Fruit fly (Drosophila melanogaster) whole organism, embryonic: ENCODE results near the gene nonA.

Experiments
- Abd-B ChIP-seq: fragments of 200-800 bp; sonication (Bioruptor generic); optimal IDR thresholded peaks from 2 replicates; lab custom pipeline; 2018; ENCODE audit warnings: missing biosample characterization, mild to moderate bottlenecking, missing genetic modification characterization, moderate library complexity
- CG11085 ChIP-seq: fragments of 200-800 bp; sonication (Bioruptor generic); IDR thresholded peaks from 2 replicates; pipeline ENCODE4 v1.3.6; 2022; ENCODE audit warnings: missing biosample characterization, missing genetic modification characterization
- CG11093 ChIP-seq: fragments of 200-800 bp; sonication (Bioruptor generic); IDR thresholded peaks from 3 replicates; pipeline ENCODE4 v1.3.6; 2022; ENCODE audit warnings: missing biosample characterization, missing genetic modification characterization
- CG12769 ChIP-seq: fragments of 200-800 bp; sonication (Bioruptor generic); optimal IDR thresholded peaks from 2 replicates; lab custom pipeline; 2019; ENCODE audit warnings: missing biosample characterization, mild to moderate bottlenecking, missing genetic modification characterization, moderate library complexity
- CG13894 ChIP-seq: fragments of 200-800 bp; sonication (Bioruptor generic); optimal IDR thresholded peaks from 3 replicates; lab custom pipeline; 2018; ENCODE audit warnings: missing biosample characterization, mild to moderate bottlenecking, missing genetic modification characterization, moderate library complexity
- CG15514 ChIP-seq: fragments of 200-800 bp; sonication (Bioruptor generic); optimal IDR thresholded peaks from 3 replicates; lab custom pipeline; 2017; ENCODE audit warnings: missing biosample characterization, missing genetic modification characterization, mild to moderate bottlenecking, moderate library complexity, missing genetic modification reagents
- CG15601 ChIP-seq: fragments of 200-800 bp; sonication (Bioruptor generic); optimal IDR thresholded peaks from 3 replicates; lab custom pipeline; 2019; ENCODE audit warnings: missing biosample characterization, mild to moderate bottlenecking, missing genetic modification characterization, moderate library complexity
- CG15696 ChIP-seq: fragments of 200-800 bp; sonication (Bioruptor generic); optimal IDR thresholded peaks from 2 replicates; lab custom pipeline; 2019; ENCODE audit warnings: missing biosample characterization, mild to moderate bottlenecking, missing genetic modification characterization, moderate library complexity
- CG17361 ChIP-seq: fragments of 200-800 bp; sonication (Bioruptor generic); IDR thresholded peaks from 3 replicates; pipeline ENCODE4 v1.3.6; 2022; ENCODE audit warnings: missing biosample characterization, missing genetic modification characterization
- CG18476 ChIP-seq: fragments of 200-800 bp; sonication (Bioruptor generic); optimal IDR thresholded peaks from 2 replicates; lab custom pipeline; 2016; ENCODE audit warnings: missing biosample characterization, mild to moderate bottlenecking, missing genetic modification characterization
- CG2199 ChIP-seq: fragments of 200-800 bp; sonication (Bioruptor generic); IDR thresholded peaks from 3 replicates; pipeline ENCODE4 v1.3.6; 2022; ENCODE audit warnings: missing biosample characterization, missing genetic modification characterization
- CG31224 ChIP-seq: fragments of 200-800 bp; sonication (Bioruptor generic); IDR thresholded peaks from 2 replicates; pipeline ENCODE4 v1.3.6; 2022; ENCODE audit warnings: missing biosample characterization, missing genetic modification characterization
- CG34376 ChIP-seq: fragments of 200-800 bp; sonication (Bioruptor generic); optimal IDR thresholded peaks from 2 replicates; lab custom pipeline; 2018; ENCODE audit warnings: missing biosample characterization, mild to moderate bottlenecking, missing genetic modification characterization
- CG34422 ChIP-seq: fragments of 200-800 bp; sonication (Bioruptor generic); IDR thresholded peaks from 3 replicates; pipeline ENCODE4 v1.3.6; 2022; ENCODE audit warnings: missing biosample characterization, missing genetic modification characterization
- CG3995 ChIP-seq: fragments of 200-800 bp; sonication (Bioruptor generic); optimal IDR thresholded peaks from 3 replicates; lab custom pipeline; 2016; ENCODE audit warnings: missing biosample characterization, missing genetic modification characterization
- CG7987 ChIP-seq: fragments of 200-800 bp; sonication (Bioruptor generic); optimal IDR thresholded peaks from 2 replicates; lab custom pipeline; 2018; ENCODE audit warnings: missing biosample characterization, mild to moderate bottlenecking, missing genetic modification characterization, moderate library complexity
- CG8290 ChIP-seq, 3 experiments: fragments of 200-800 bp; sonication (Bioruptor generic); optimal IDR thresholded peaks; 2 replicates each; lab custom pipeline; 2016 to 2019; ENCODE audit warnings: missing biosample characterization in 3 of 3, missing genetic modification characterization in 3 of 3, mild to moderate bottlenecking in 2 of 3, moderate library complexity in 1 of 3
- CG8924 ChIP-seq: fragments of 200-800 bp; optimal IDR thresholded peaks from 3 replicates; lab custom pipeline; 2019; ENCODE audit warnings: missing biosample characterization, mild to moderate bottlenecking, missing genetic modification characterization, moderate library complexity
- CG9437 ChIP-seq: fragments of 200-800 bp; sonication (Bioruptor generic); optimal IDR thresholded peaks from 2 replicates; lab custom pipeline; 2018; ENCODE audit warnings: missing biosample characterization, mild to moderate bottlenecking, missing genetic modification characterization
- Dad ChIP-seq: fragments of 200-800 bp; sonication (Bioruptor generic); optimal IDR thresholded peaks from 3 replicates; lab custom pipeline; 2016; ENCODE audit warnings: missing biosample characterization, missing genetic modification characterization
- Eip74EF ChIP-seq, 2 experiments: fragments of 200-800 bp in 1 of 2; fragments of >200 bp in 1 of 2; sonication (Bioruptor generic) in 1 of 2; optimal IDR thresholded peaks; 2 replicates each; lab custom pipeline; 2017 to 2019; ENCODE audit warnings: missing biosample characterization in 2 of 2, missing genetic modification characterization in 2 of 2, mild to moderate bottlenecking in 1 of 2, moderate library complexity in 1 of 2
- Elba2 ChIP-seq: fragments of 200-800 bp; sonication (Bioruptor generic); optimal IDR thresholded peaks from 3 replicates; lab custom pipeline; 2016; ENCODE audit warnings: missing biosample characterization, missing genetic modification characterization
- HLHmδ ChIP-seq: fragments of 200-800 bp; sonication (Bioruptor generic); optimal IDR thresholded peaks from 2 replicates; lab custom pipeline; 2018; ENCODE audit warnings: missing biosample characterization, mild to moderate bottlenecking, missing genetic modification characterization, moderate library complexity
- Hr78 ChIP-seq, 2 experiments: fragments of 200-800 bp in 1 of 2; fragments of >200 bp in 1 of 2; sonication (Bioruptor generic) in 1 of 2; optimal IDR thresholded peaks; 2 replicates each; lab custom pipeline; 2017 to 2019; ENCODE audit warnings: missing biosample characterization in 2 of 2, missing genetic modification characterization in 2 of 2, mild to moderate bottlenecking in 1 of 2, moderate library complexity in 1 of 2
- MBD-R2 ChIP-seq: fragments of 200-800 bp; sonication (Bioruptor generic); IDR thresholded peaks from 2 replicates; pipeline ENCODE4 v1.3.6; 2022; ENCODE audit warnings: missing biosample characterization, missing genetic modification characterization
- MESR4 ChIP-seq: fragments of 200-800 bp; sonication (Bioruptor generic); optimal IDR thresholded peaks from 2 replicates; lab custom pipeline; 2018; ENCODE audit warnings: missing biosample characterization, mild to moderate bottlenecking, missing genetic modification characterization, moderate library complexity
- Med ChIP-seq: fragments of 200-800 bp; sonication (Bioruptor generic); peaks from one replicate; lab custom pipeline; 2016; ENCODE audit warnings: missing biosample characterization, missing genetic modification characterization, mild to moderate bottlenecking, inconsistent platforms, moderate library complexity
- Opbp ChIP-seq: fragments of 200-800 bp; sonication (Bioruptor generic); IDR thresholded peaks from 3 replicates; pipeline ENCODE4 v1.3.6; 2022; ENCODE audit warnings: missing biosample characterization, missing genetic modification characterization; ENCODE audit not compliant: partially characterized antibody
- Pdp1 ChIP-seq, 2 experiments: fragments of 200-800 bp; sonication (Bioruptor generic); optimal IDR thresholded peaks; 3 replicates each; lab custom pipeline; 2016; ENCODE audit warnings: missing biosample characterization in 2 of 2, missing genetic modification characterization in 2 of 2, mild to moderate bottlenecking in 1 of 2, moderate library complexity in 1 of 2
- Ptx1 ChIP-seq: fragments of 200-800 bp; sonication (Bioruptor generic); IDR thresholded peaks from 2 replicates; pipeline ENCODE4 v1.3.6; 2022; ENCODE audit warnings: missing biosample characterization, missing genetic modification characterization
- Side ChIP-seq: fragments of 200-800 bp; sonication (Bioruptor generic); optimal IDR thresholded peaks from 2 replicates; lab custom pipeline; 2016; ENCODE audit warnings: missing biosample characterization, missing genetic modification characterization
- Xrp1 ChIP-seq: fragments of 200-800 bp; sonication (Bioruptor generic); IDR thresholded peaks from 2 replicates; pipeline ENCODE4 v1.3.6; 2022; ENCODE audit warnings: missing biosample characterization, missing genetic modification characterization
- YL-1 ChIP-seq: fragments of 200-800 bp; sonication (Bioruptor generic); optimal IDR thresholded peaks from 3 replicates; lab custom pipeline; 2017; ENCODE audit warnings: missing biosample characterization, mild to moderate bottlenecking, missing genetic modification characterization
- az2 ChIP-seq: fragments of 200-800 bp; sonication (Bioruptor generic); optimal IDR thresholded peaks from 3 replicates; lab custom pipeline; 2016; ENCODE audit warnings: missing biosample characterization, missing genetic modification characterization
- cg ChIP-seq: fragments of 200-800 bp; sonication (Bioruptor generic); optimal IDR thresholded peaks from 3 replicates; lab custom pipeline; 2019; ENCODE audit warnings: missing biosample characterization, mild to moderate bottlenecking, missing genetic modification characterization, moderate library complexity
- chn ChIP-seq: fragments of 200-800 bp; sonication (Bioruptor generic); optimal IDR thresholded peaks from 2 replicates; lab custom pipeline; 2016; ENCODE audit warnings: missing biosample characterization, missing genetic modification characterization
- fd96Cb ChIP-seq: fragments of 200-800 bp; sonication (Bioruptor generic); optimal IDR thresholded peaks from 2 replicates; lab custom pipeline; 2018; ENCODE audit warnings: missing biosample characterization, mild to moderate bottlenecking, missing genetic modification characterization, moderate library complexity
- gcm2 ChIP-seq: fragments of 200-800 bp; sonication (Bioruptor generic); optimal IDR thresholded peaks from 2 replicates; lab custom pipeline; 2016; ENCODE audit warnings: missing biosample characterization, missing genetic modification characterization
- her ChIP-seq: fragments of 200-800 bp; sonication (Bioruptor generic); optimal IDR thresholded peaks from 2 replicates; lab custom pipeline; 2016; ENCODE audit warnings: missing biosample characterization, missing genetic modification characterization
- kni ChIP-seq: fragments of 200-800 bp; sonication (Bioruptor generic); optimal IDR thresholded peaks from 3 replicates; lab custom pipeline; 2017; ENCODE audit warnings: mild to moderate bottlenecking, missing biosample characterization, missing genetic modification reagents, missing genetic modification characterization
- knrl ChIP-seq: fragments of 200-800 bp; sonication (Bioruptor generic); IDR thresholded peaks from 3 replicates; pipeline ENCODE4 v1.3.6; 2022; ENCODE audit warnings: missing biosample characterization, missing genetic modification characterization; ENCODE audit not compliant: partially characterized antibody
- nerfin-1 ChIP-seq: fragments of 200-800 bp; sonication (Bioruptor generic); optimal IDR thresholded peaks from 3 replicates; lab custom pipeline; 2019; ENCODE audit warnings: missing biosample characterization, mild to moderate bottlenecking, missing genetic modification characterization, moderate library complexity
- nmo ChIP-seq: fragments of 200-800 bp; sonication (Bioruptor generic); optimal IDR thresholded peaks from 2 replicates; lab custom pipeline; 2018; ENCODE audit warnings: missing biosample characterization, mild to moderate bottlenecking, missing genetic modification characterization, moderate library complexity
- pum ChIP-seq: fragments of 200-800 bp; sonication (Bioruptor generic); optimal IDR thresholded peaks from 2 replicates; lab custom pipeline; 2016; ENCODE audit warnings: missing biosample characterization, missing genetic modification characterization
- row ChIP-seq: fragments of 200-800 bp; sonication (Bioruptor generic); IDR thresholded peaks from 3 replicates; pipeline ENCODE4 v1.3.6; 2022; ENCODE audit warnings: missing biosample characterization, missing genetic modification characterization
- sug ChIP-seq: fragments of 200-800 bp; optimal IDR thresholded peaks from 2 replicates; lab custom pipeline; 2019; ENCODE audit warnings: missing biosample characterization, mild to moderate bottlenecking, missing genetic modification characterization, moderate library complexity
- z ChIP-seq: fragments of 200-800 bp; sonication (Bioruptor generic); IDR thresholded peaks from 3 replicates; pipeline ENCODE4 v1.3.6; 2022; ENCODE audit warnings: missing biosample characterization, missing genetic modification characterization

nonA gene

DNA sequence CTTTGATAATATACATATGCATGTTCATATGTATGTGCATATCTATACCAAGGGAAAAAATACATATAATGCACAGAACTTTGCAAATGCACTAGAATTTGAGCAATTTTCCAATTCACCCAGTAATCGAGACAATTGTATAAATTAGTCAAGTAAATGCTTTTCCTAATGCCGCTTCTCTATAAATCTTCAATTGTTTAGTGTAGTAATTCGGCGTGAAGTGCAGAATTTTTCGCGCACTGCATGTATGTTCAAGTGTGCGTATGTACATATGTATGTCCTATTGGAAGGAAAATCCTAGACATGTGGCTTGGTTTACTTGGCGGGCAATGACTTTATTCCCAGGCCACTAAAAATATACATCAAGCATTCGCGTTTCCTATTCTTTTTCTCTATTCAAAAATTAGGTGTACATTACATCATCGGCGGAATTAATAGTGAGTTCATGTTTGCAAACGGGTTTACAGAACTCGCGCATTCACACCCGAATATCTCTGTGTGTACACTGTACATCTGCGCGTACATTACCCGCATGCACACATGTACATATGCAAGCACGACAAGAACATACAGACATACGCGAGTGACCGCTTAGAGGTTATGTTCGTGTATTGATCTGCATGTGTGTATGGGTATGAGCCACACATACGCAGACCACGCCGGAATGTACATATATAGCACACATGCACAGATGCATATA is 42.4 kb upstream of the nonA start:
- TF ChIP-seq chn (GFP tag; lab: Kevin White, UChicago): no peak
- TF ChIP-seq CG31224 (GFP tag; lab: Robert Waterston, UW): no peak
- no peak for TF ChIP-seq her (GFP tag; lab: Kevin White, UChicago)
- peak; percentile 34 for TF ChIP-seq nmo
- peak in 1 of 2 experiments; percentile 86 for TF ChIP-seq Pdp1 (GFP tag; optimal IDR thresholded peaks at IDR 0.05; lab: Kevin White, UChicago)
- peak; percentile 97 for TF ChIP-seq cg
- TF ChIP-seq Side: peak; percentile 9
- TF ChIP-seq YL-1: peak; percentile 22
- TF ChIP-seq Ptx1 (GFP tag; lab: Robert Waterston, UW): no peak
- TF ChIP-seq nerfin-1 (tag; lab: Kevin White, UChicago): peak; percentile 99
- 0 out of 3 replicates have a peak, but pooled peaks have one; percentile 7 for TF ChIP-seq CG17361 (GFP tag; lab: Robert Waterston, UW)
- TF ChIP-seq z: peak; percentile 23; the same call in 1 of the 3 replicates
- TF ChIP-seq Hr78 (GFP tag; optimal IDR thresholded peaks at IDR 0.05; lab: Kevin White, UChicago): peak in 1 of 2 experiments; percentile 25
- TF ChIP-seq CG13894: peak; percentile 34
- peak; percentile 51 for TF ChIP-seq Med
- no peak for TF ChIP-seq CG8290 (GFP tag; optimal IDR thresholded peaks at IDR 0.05; lab: Kevin White, UChicago)
- TF ChIP-seq CG8290 (tag; optimal IDR thresholded peaks at IDR 0.05; lab: Kevin White, UChicago): peak in 1 of 2 experiments; percentile 54
- peak; percentile 66 for TF ChIP-seq CG34376 (GFP tag; lab: Kevin White, UChicago)
- peak; percentile 8 for TF ChIP-seq gcm2
- TF ChIP-seq sug (tag; lab: Kevin White, UChicago): peak; percentile 58
- TF ChIP-seq CG15601 (tag; lab: Kevin White, UChicago): no peak
- peak; percentile 28 for TF ChIP-seq CG15696
- TF ChIP-seq CG7987 (GFP tag; lab: Kevin White, UChicago): peak; percentile 35
- TF ChIP-seq kni (GFP tag; lab: Kevin White, UChicago): peak; percentile 79
- no peak for TF ChIP-seq CG18476 (GFP tag; lab: Kevin White, UChicago)
- TF ChIP-seq MESR4 (GFP tag; lab: Kevin White, UChicago): peak; percentile 50
- TF ChIP-seq CG12769 (tag; lab: Kevin White, UChicago): peak; percentile 6
- peak; percentile 69 for TF ChIP-seq HLHmδ (GFP tag; lab: Kevin White, UChicago)
- TF ChIP-seq Xrp1 (GFP tag; lab: Robert Waterston, UW): no peak
- peak in 1 of 2 experiments; percentile 11 for TF ChIP-seq Eip74EF (GFP tag; optimal IDR thresholded peaks at IDR 0.05; lab: Kevin White, UChicago)
- TF ChIP-seq CG9437 (GFP tag; lab: Kevin White, UChicago): no peak
- TF ChIP-seq CG11085 (GFP tag; lab: Robert Waterston, UW): no peak
- TF ChIP-seq MBD-R2: peak; percentile 16; the same call in 1 of the 2 replicates
- TF ChIP-seq pum: no peak
- peak; percentile 9 for TF ChIP-seq CG8924 (tag; lab: Kevin White, UChicago)
- TF ChIP-seq Abd-B: no peak
- no peak for TF ChIP-seq CG11093 (GFP tag; lab: Robert Waterston, UW)
- TF ChIP-seq Dad: no peak
- peak; percentile 11; the same call in 2 of the 3 replicates for TF ChIP-seq row (GFP tag; lab: Robert Waterston, UW)
- no peak for TF ChIP-seq fd96Cb (tag; lab: Kevin White, UChicago)
- TF ChIP-seq CG2199 (GFP tag; lab: Robert Waterston, UW): peak; percentile 80; the same call in 2 of the 3 replicates
- TF ChIP-seq Opbp: peak; percentile 49; the same call in 2 of the 3 replicates
- TF ChIP-seq Elba2 (GFP tag; lab: Kevin White, UChicago): peak; percentile 75
- peak; percentile 47 for TF ChIP-seq CG15514 (GFP tag; lab: Kevin White, UChicago)
- TF ChIP-seq CG3995 (GFP tag; lab: Kevin White, UChicago): no peak
- no peak for TF ChIP-seq az2
- TF ChIP-seq knrl (GFP tag; lab: Robert Waterston, UW): peak; percentile 29; the same call in 1 of the 3 replicates
- peak; percentile 82; the same call in 1 of the 3 replicates for TF ChIP-seq CG34422 (GFP tag; lab: Robert Waterston, UW)
